Fruit fly (Drosophila melanogaster) whole organism, embryonic: ENCODE data around the gene sip3.

Experiments used
- B-H2 ChIP-seq: fragments of 200-800 bp; sonication (Bioruptor generic); optimal IDR thresholded peaks from 2 replicates; lab custom pipeline; 2018; ENCODE audit warnings: missing biosample characterization, mild to moderate bottlenecking, missing genetic modification characterization
- BEAF-32 ChIP-seq: fragments of 200-800 bp; sonication (Bioruptor generic); optimal IDR thresholded peaks from 3 replicates; lab custom pipeline; 2017; ENCODE audit warnings: missing biosample characterization, missing genetic modification characterization, mild to moderate bottlenecking, moderate library complexity, missing genetic modification reagents
- Blimp-1 ChIP-seq: fragments of 200-800 bp; sonication (Bioruptor generic); optimal IDR thresholded peaks from 3 replicates; lab custom pipeline; 2018; ENCODE audit warnings: missing biosample characterization, missing genetic modification characterization, mild to moderate bottlenecking, moderate library complexity, missing genetic modification reagents
- CG10431 ChIP-seq: fragments of 200-800 bp; sonication (Bioruptor generic); optimal IDR thresholded peaks from 3 replicates; lab custom pipeline; 2018; ENCODE audit warnings: missing biosample characterization, mild to moderate bottlenecking, missing genetic modification characterization
- CG10543 ChIP-seq: fragments of 200-800 bp; sonication (Bioruptor generic); optimal IDR thresholded peaks from 3 replicates; lab custom pipeline; 2017; ENCODE audit warnings: missing biosample characterization, mild to moderate bottlenecking, missing genetic modification characterization, moderate library complexity
- CG11085 ChIP-seq: fragments of 200-800 bp; sonication (Bioruptor generic); IDR thresholded peaks from 2 replicates; pipeline ENCODE4 v1.3.6; 2022; ENCODE audit warnings: missing biosample characterization, missing genetic modification characterization
- CG12071 ChIP-seq: fragments of 200-800 bp; sonication (Bioruptor generic); optimal IDR thresholded peaks from 3 replicates; lab custom pipeline; 2018; ENCODE audit warnings: missing biosample characterization, mild to moderate bottlenecking, missing genetic modification characterization
- CG12236 ChIP-seq: fragments of 200-800 bp; sonication (Bioruptor generic); optimal IDR thresholded peaks from 2 replicates; lab custom pipeline; 2016; ENCODE audit warnings: missing biosample characterization, missing genetic modification characterization
- CG12299 ChIP-seq: fragments of 200-800 bp; sonication (Bioruptor generic); optimal IDR thresholded peaks from 2 replicates; lab custom pipeline; 2018; ENCODE audit warnings: missing biosample characterization, mild to moderate bottlenecking, missing genetic modification characterization
- CG12391 ChIP-seq: fragments of 200-800 bp; sonication (Bioruptor generic); optimal IDR thresholded peaks from 3 replicates; lab custom pipeline; 2018; ENCODE audit warnings: missing biosample characterization, mild to moderate bottlenecking, missing genetic modification characterization, moderate library complexity
- CG17829 ChIP-seq: fragments of 200-800 bp; optimal IDR thresholded peaks from 2 replicates; lab custom pipeline; 2019; ENCODE audit warnings: missing biosample characterization, mild to moderate bottlenecking, missing genetic modification characterization, moderate library complexity
- CG30403 ChIP-seq: fragments of 200-800 bp; sonication (Bioruptor generic); optimal IDR thresholded peaks from 3 replicates; lab custom pipeline; 2016; ENCODE audit warnings: missing biosample characterization, missing genetic modification characterization
- CG7271 ChIP-seq: fragments of 200-800 bp; sonication (Bioruptor generic); optimal IDR thresholded peaks from 2 replicates; lab custom pipeline; 2018; ENCODE audit warnings: missing biosample characterization, mild to moderate bottlenecking, missing genetic modification characterization, moderate library complexity
- CG7786 ChIP-seq: fragments of 200-800 bp; sonication (Bioruptor generic); optimal IDR thresholded peaks from 2 replicates; lab custom pipeline; 2016; ENCODE audit warnings: missing biosample characterization, missing genetic modification characterization
- CG8359 ChIP-seq: fragments of 200-800 bp; sonication (Bioruptor generic); optimal IDR thresholded peaks from 2 replicates; lab custom pipeline; 2017; ENCODE audit warnings: missing biosample characterization, mild to moderate bottlenecking, missing genetic modification characterization, borderline replicate concordance
- CG8765 ChIP-seq: fragments of 200-800 bp; sonication (Bioruptor generic); IDR thresholded peaks from 2 replicates; pipeline ENCODE4 v1.3.6; 2022; ENCODE audit warnings: missing biosample characterization, missing genetic modification characterization
- CG8944 ChIP-seq: fragments of 200-800 bp; sonication (Bioruptor generic); optimal IDR thresholded peaks from 3 replicates; lab custom pipeline; 2016; ENCODE audit warnings: missing biosample characterization, missing genetic modification characterization
- CG9797 ChIP-seq: fragments of 200-800 bp; sonication (Bioruptor generic); optimal IDR thresholded peaks from 3 replicates; lab custom pipeline; 2018; ENCODE audit warnings: missing biosample characterization, mild to moderate bottlenecking, missing genetic modification characterization
- Doc3 ChIP-seq: fragments of 200-800 bp; sonication (Bioruptor generic); IDR thresholded peaks from 3 replicates; pipeline ENCODE4 v1.3.6; 2022; ENCODE audit warnings: missing biosample characterization, missing genetic modification characterization; ENCODE audit not compliant: partially characterized antibody
- Eip74EF ChIP-seq, 2 experiments: fragments of 200-800 bp in 1 of 2; fragments of >200 bp in 1 of 2; sonication (Bioruptor generic) in 1 of 2; optimal IDR thresholded peaks; 2 replicates each; lab custom pipeline; 2017 to 2019; ENCODE audit warnings: missing biosample characterization in 2 of 2, missing genetic modification characterization in 2 of 2, mild to moderate bottlenecking in 1 of 2, moderate library complexity in 1 of 2
- Gug ChIP-seq: fragments of 200-800 bp; sonication (Bioruptor generic); IDR thresholded peaks from 4 replicates; pipeline ENCODE4 v1.3.6; 2022; ENCODE audit warnings: missing biosample characterization, missing genetic modification characterization
- HLH3B ChIP-seq: fragments of 200-800 bp; sonication (Bioruptor generic); IDR thresholded peaks from 2 replicates; pipeline ENCODE4 v1.3.6; 2022; ENCODE audit warnings: missing biosample characterization, missing genetic modification characterization
- Hr3 ChIP-seq: fragments of 200-800 bp; sonication (Bioruptor generic); optimal IDR thresholded peaks from 3 replicates; lab custom pipeline; 2016; ENCODE audit warnings: missing biosample characterization, missing genetic modification characterization
- Hr78 ChIP-seq, 2 experiments: fragments of 200-800 bp in 1 of 2; fragments of >200 bp in 1 of 2; sonication (Bioruptor generic) in 1 of 2; optimal IDR thresholded peaks; 2 replicates each; lab custom pipeline; 2017 to 2019; ENCODE audit warnings: missing biosample characterization in 2 of 2, missing genetic modification characterization in 2 of 2, mild to moderate bottlenecking in 1 of 2, moderate library complexity in 1 of 2
- Lpt ChIP-seq: fragments of >200 bp; optimal IDR thresholded peaks from 2 replicates; lab custom pipeline; 2018; ENCODE audit warnings: missing biosample characterization, missing genetic modification characterization
- Myb ChIP-seq: fragments of 200-800 bp; sonication (Bioruptor generic); optimal IDR thresholded peaks from 2 replicates; lab custom pipeline; 2016; ENCODE audit warnings: missing biosample characterization, missing genetic modification characterization
- Trl ChIP-seq, 3 experiments: fragments of >200 bp in 2 of 3; fragments of 200-800 bp in 1 of 3; sonication (Bioruptor generic) in 1 of 3; optimal IDR thresholded peaks; 2 replicates in 1 of 3; 3 replicates in 2 of 3; lab custom pipeline; 2016 to 2017; ENCODE audit warnings: missing biosample characterization in 1 of 3, missing genetic modification characterization in 1 of 3
- Xbp1 ChIP-seq: fragments of 200-800 bp; sonication (Bioruptor generic); optimal IDR thresholded peaks from 3 replicates; lab custom pipeline; 2016; ENCODE audit warnings: missing biosample characterization, mild to moderate bottlenecking, missing genetic modification characterization
- ab ChIP-seq: fragments of 200-800 bp; sonication (Bioruptor generic); optimal IDR thresholded peaks from 2 replicates; lab custom pipeline; 2016; ENCODE audit warnings: missing biosample characterization, missing genetic modification characterization
- ase ChIP-seq: fragments of 200-800 bp; sonication (Bioruptor generic); IDR thresholded peaks from 3 replicates; pipeline ENCODE4 v1.3.6; 2022; ENCODE audit warnings: missing biosample characterization, missing genetic modification characterization
- cato ChIP-seq: fragments of 200-800 bp; sonication (Bioruptor generic); optimal IDR thresholded peaks from 2 replicates; lab custom pipeline; 2016; ENCODE audit warnings: missing biosample characterization, missing genetic modification characterization, borderline replicate concordance
- chinmo ChIP-seq: fragments of 200-800 bp; sonication (Bioruptor generic); IDR thresholded peaks from 4 replicates; pipeline ENCODE4 v1.3.6; 2022; ENCODE audit warnings: missing biosample characterization, missing genetic modification characterization; ENCODE audit not compliant: partially characterized antibody
- dati ChIP-seq: fragments of 200-800 bp; sonication (Bioruptor generic); IDR thresholded peaks from 2 replicates; pipeline ENCODE4 v1.3.6; 2022; ENCODE audit warnings: missing biosample characterization, missing genetic modification characterization
- dpn ChIP-seq, 2 experiments: fragments of 200-800 bp; sonication (Bioruptor generic); optimal IDR thresholded peaks; 3 replicates each; lab custom pipeline; 2016; ENCODE audit warnings: missing biosample characterization in 2 of 2, missing genetic modification characterization in 2 of 2
- gsb ChIP-seq: fragments of 200-800 bp; sonication (Bioruptor generic); IDR thresholded peaks from 2 replicates; pipeline ENCODE4 v1.3.6; 2022; ENCODE audit warnings: missing biosample characterization, missing genetic modification characterization
- gsb-n ChIP-seq: fragments of 200-800 bp; sonication (Bioruptor generic); optimal IDR thresholded peaks from 3 replicates; lab custom pipeline; 2018; ENCODE audit warnings: missing biosample characterization, mild to moderate bottlenecking, missing genetic modification characterization
- hkb ChIP-seq, 2 experiments: fragments of 200-800 bp in 1 of 2; fragments of >200 bp in 1 of 2; sonication (Bioruptor generic) in 1 of 2; IDR thresholded peaks in 1 of 2; optimal IDR thresholded peaks in 1 of 2; 2 replicates each; pipeline versions ENCODE4 v1.3.6 to Lab custom; 2017 to 2022; ENCODE audit warnings: missing biosample characterization in 1 of 2, missing genetic modification characterization in 1 of 2
- mam ChIP-seq: fragments of 200-800 bp; sonication (Bioruptor generic); optimal IDR thresholded peaks from 3 replicates; lab custom pipeline; 2016; ENCODE audit warnings: missing biosample characterization, missing genetic modification characterization
- org-1 ChIP-seq: fragments of 200-800 bp; sonication (Bioruptor generic); optimal IDR thresholded peaks from 2 replicates; lab custom pipeline; 2017; ENCODE audit warnings: missing biosample characterization, missing genetic modification characterization
- pum ChIP-seq: fragments of 200-800 bp; sonication (Bioruptor generic); optimal IDR thresholded peaks from 2 replicates; lab custom pipeline; 2016; ENCODE audit warnings: missing biosample characterization, missing genetic modification characterization
- sens ChIP-seq: fragments of 200-800 bp; sonication (Bioruptor generic); peaks from one replicate; lab custom pipeline; 2016; ENCODE audit warnings: missing biosample characterization, missing genetic modification characterization
- slou ChIP-seq: fragments of 200-800 bp; sonication (Bioruptor generic); optimal IDR thresholded peaks from 3 replicates; lab custom pipeline; 2016; ENCODE audit warnings: missing biosample characterization, missing genetic modification characterization
- so ChIP-seq: fragments of 200-800 bp; sonication (Bioruptor generic); IDR thresholded peaks from 3 replicates; pipeline ENCODE4 v1.3.6; 2022; ENCODE audit warnings: missing biosample characterization, missing genetic modification characterization
- sug ChIP-seq: fragments of 200-800 bp; optimal IDR thresholded peaks from 2 replicates; lab custom pipeline; 2019; ENCODE audit warnings: missing biosample characterization, mild to moderate bottlenecking, missing genetic modification characterization, moderate library complexity
- twi ChIP-seq: fragments of 200-800 bp; optimal IDR thresholded peaks from 2 replicates; lab custom pipeline; 2019; ENCODE audit warnings: missing biosample characterization, mild to moderate bottlenecking, missing genetic modification characterization, moderate library complexity
- tx ChIP-seq: fragments of 200-800 bp; sonication (Bioruptor generic); optimal IDR thresholded peaks from 2 replicates; lab custom pipeline; 2016; ENCODE audit warnings: missing biosample characterization, missing genetic modification characterization
- vfl ChIP-seq: fragments of 200-800 bp; sonication (Bioruptor generic); optimal IDR thresholded peaks from 2 replicates; lab custom pipeline; 2016; ENCODE audit warnings: missing biosample characterization, missing genetic modification characterization
- wor ChIP-seq: fragments of 200-800 bp; sonication (Bioruptor generic); IDR thresholded peaks from 2 replicates; pipeline ENCODE4 v1.3.6; 2022; ENCODE audit warnings: missing biosample characterization, missing genetic modification characterization
- zf30C ChIP-seq: fragments of 200-800 bp; sonication (Bioruptor generic); optimal IDR thresholded peaks from 3 replicates; lab custom pipeline; 2018; ENCODE audit warnings: missing biosample characterization, mild to moderate bottlenecking, missing genetic modification characterization

sip3 gene

dm6 chr3R:31747429-31748048, 24.5 kb upstream of the sip3 start, which contains the start of the genes nero and CG1910 (continued):
- TF ChIP-seq Hr78 (GFP tag; optimal IDR thresholded peaks at IDR 0.05; lab: Kevin White, UChicago) (no peak), CG30403 (GFP tag; lab: Kevin White, UChicago) (peak; percentile 9), hkb (optimal IDR thresholded peaks at IDR 0.05; lab: Kevin White, UChicago) (peak; percentile 30), hkb (GFP tag; IDR thresholded peaks at IDR 0.05; lab: Robert Waterston, UW) (no peak), Doc3 (GFP tag; lab: Robert Waterston, UW) (no peak), CG11085 (GFP tag; lab: Robert Waterston, UW) (no peak), zf30C (no peak), cato (GFP tag; lab: Kevin White, UChicago) (no peak), gsb (GFP tag; lab: Robert Waterston, UW) (no peak), ab (GFP tag; lab: Kevin White, UChicago) (no peak), BEAF-32 (GFP tag; lab: Kevin White, UChicago) (peak; percentile 92), gsb-n (tag; lab: Kevin White, UChicago) (no peak), HLH3B (GFP tag; lab: Robert Waterston, UW) (no peak), CG12391 (tag; lab: Kevin White, UChicago) (peak; percentile 28), tx (GFP tag; lab: Kevin White, UChicago) (no peak), CG10431 (GFP tag; lab: Kevin White, UChicago) (no peak), Hr3 (GFP tag; lab: Kevin White, UChicago) (no peak), wor (no peak), sug (peak; percentile 53), dpn (GFP tag; optimal IDR thresholded peaks at IDR 0.05; lab: Kevin White, UChicago) (peak in 1 of 2 experiments; percentile 39), CG8765 (GFP tag; lab: Robert Waterston, UW) (no peak), twi (tag; lab: Kevin White, UChicago) (no peak), CG17829 (tag; lab: Kevin White, UChicago) (peak; percentile 27), so (GFP tag; lab: Robert Waterston, UW) (no peak), CG9797 (GFP tag; lab: Kevin White, UChicago) (peak; percentile 93), CG12071 (no peak), CG8944 (GFP tag; lab: Kevin White, UChicago) (no peak), CG12299 (tag; lab: Kevin White, UChicago) (peak; percentile 42), CG7271 (tag; lab: Kevin White, UChicago) (peak; percentile 48), CG10543 (GFP tag; lab: Kevin White, UChicago) (peak; percentile 21), sens (peak; percentile 65), Myb (GFP tag; lab: Kevin White, UChicago) (peak; percentile 71), Xbp1 (peak; percentile 52), ase (GFP tag; lab: Robert Waterston, UW) (no peak), slou (GFP tag; lab: Kevin White, UChicago) (no peak), Trl (optimal IDR thresholded peaks at IDR 0.05; lab: Kevin White, UChicago) (no peak), Trl (GFP tag; optimal IDR thresholded peaks at IDR 0.05; lab: Kevin White, UChicago) (peak; percentile 19), Lpt (GFP tag; lab: Kevin White, UChicago) (no peak), CG8359 (GFP tag; lab: Kevin White, UChicago) (no peak), mam (GFP tag; lab: Kevin White, UChicago) (no peak), pum (GFP tag; lab: Kevin White, UChicago) (no peak), vfl (GFP tag; lab: Kevin White, UChicago) (peak; percentile 1), CG7786 (GFP tag; lab: Kevin White, UChicago) (peak; percentile 16), Blimp-1 (GFP tag; lab: Kevin White, UChicago) (no peak), org-1 (GFP tag; lab: Kevin White, UChicago) (no peak), chinmo (GFP tag; lab: Robert Waterston, UW) (no peak), Gug (GFP tag; lab: Robert Waterston, UW) (no peak), B-H2 (GFP tag; lab: Kevin White, UChicago) (peak; percentile 27), CG12236 (no peak), Eip74EF (GFP tag; optimal IDR thresholded peaks at IDR 0.05; lab: Kevin White, UChicago) (no peak), dati (GFP tag; lab: Robert Waterston, UW) (no peak)
